Fruit fly (Drosophila melanogaster) S2 (cell line): ENCODE data around the gene CG32069.

Source experiments
- CG8478 ChIP-seq: fragments of >200 bp; optimal IDR thresholded peaks from 2 replicates; lab custom pipeline; 2018
- CTCF ChIP-seq, 2 experiments: fragments of >200 bp; optimal IDR thresholded peaks; 2 replicates each; lab custom pipeline; 2018

DNA sequence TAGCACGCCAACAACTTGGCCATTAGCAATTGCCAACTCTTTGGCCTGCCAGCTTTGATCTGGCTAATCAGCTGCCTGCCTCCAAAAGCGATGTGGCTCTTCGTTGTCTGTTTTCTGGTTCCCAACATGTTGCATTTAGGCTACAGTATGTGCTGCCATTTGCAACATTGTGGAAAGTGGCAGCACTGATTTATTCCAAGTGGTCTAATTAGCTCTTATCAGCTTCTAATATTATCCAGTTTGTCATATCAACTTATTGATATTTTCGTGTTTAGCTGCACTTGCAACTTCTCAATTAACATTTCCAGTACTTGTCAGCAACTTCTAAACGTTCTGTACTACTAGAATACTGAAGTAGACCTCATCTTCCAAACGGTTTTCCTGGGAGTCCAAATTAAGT, 42.4 kb downstream of the CG32069 start:
- TF ChIP-seq CG8478 = no peak
- no peak for TF ChIP-seq CTCF (optimal IDR thresholded peaks at IDR 0.05; lab: Kevin White, UChicago)
